Fruit fly (Drosophila melanogaster) whole organism: ENCODE results near the gene Polr1E.

Source experiments
- CG8478 ChIP-seq: fragments of >200 bp; optimal IDR thresholded peaks from 2 replicates; lab custom pipeline; 2018; ENCODE audit warnings: inconsistent platforms
- Dll ChIP-seq: fragments of >200 bp; optimal IDR thresholded peaks from 2 replicates; lab custom pipeline; 2017
- EcR ChIP-seq, 2 experiments: fragments of >200 bp; optimal IDR thresholded peaks; 2 replicates each; lab custom pipeline; 2017; ENCODE audit warnings: missing biosample characterization in 2 of 2, missing genetic modification characterization in 2 of 2, missing genetic modification reagents in 2 of 2
- pan ChIP-seq: fragments of >200 bp; optimal IDR thresholded peaks from 2 replicates; lab custom pipeline; 2017
- psq ChIP-seq: fragments of >200 bp; optimal IDR thresholded peaks from 2 replicates; lab custom pipeline; 2017
- usp ChIP-seq: fragments of >200 bp; optimal IDR thresholded peaks from 2 replicates; lab custom pipeline; 2017; ENCODE audit warnings: missing biosample characterization, missing genetic modification characterization, mixed read lengths

Polr1E gene

DNA sequence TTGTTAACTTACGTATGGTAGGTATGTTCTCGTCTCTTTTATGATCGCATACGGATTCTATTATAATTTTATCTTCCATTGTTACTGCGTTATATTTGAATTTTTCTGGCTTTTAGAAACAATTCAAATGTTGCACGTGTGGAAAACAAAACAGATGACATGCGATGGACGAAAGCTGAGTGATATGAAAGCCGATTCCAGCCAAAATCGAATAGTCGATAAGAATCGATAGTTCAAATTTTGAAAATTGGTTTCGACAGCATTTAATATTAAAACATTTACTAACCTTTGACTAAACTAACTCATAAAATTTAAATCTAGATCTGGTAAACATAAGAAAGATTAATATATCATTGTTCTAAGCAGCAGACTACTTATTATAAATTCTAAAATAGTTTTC is at the start of gene Polr1E:
Gene Polr1E (minus strand): TSS at position 160 of the 400 bp plus-strand sequence.
- TF ChIP-seq psq (lab: Kevin White, UChicago): no peak
- no peak for TF ChIP-seq usp (GFP tag; lab: Kevin White, UChicago)
- no peak for TF ChIP-seq CG8478 (lab: Kevin White, UChicago)
- no peak for TF ChIP-seq EcR (GFP tag; optimal IDR thresholded peaks at IDR 0.05; lab: Kevin White, UChicago)
- TF ChIP-seq pan (lab: Kevin White, UChicago): no peak
- TF ChIP-seq Dll (lab: Kevin White, UChicago): no peak

DNA sequence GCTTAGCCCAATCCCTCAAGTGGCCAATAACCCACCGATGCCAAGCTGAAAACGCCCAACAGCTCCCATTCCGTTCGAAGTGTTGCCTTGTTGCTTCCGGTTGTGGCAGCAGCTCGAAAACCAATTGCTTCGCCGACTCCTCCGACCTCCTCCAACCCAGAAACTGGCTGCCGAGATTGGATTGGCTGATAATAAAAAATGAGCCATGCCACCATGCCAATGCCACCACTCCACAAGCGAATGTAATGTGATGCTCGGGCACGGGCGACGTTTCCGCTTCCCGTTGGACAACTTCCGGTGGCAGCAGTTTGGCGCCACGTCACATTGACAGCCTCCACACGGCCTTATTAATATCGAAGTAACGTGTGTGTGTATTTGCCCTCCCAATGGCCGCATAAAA is 37.0 kb upstream of the Polr1E start:
- TF ChIP-seq EcR (GFP tag; optimal IDR thresholded peaks at IDR 0.05; lab: Kevin White, UChicago) (no peak), Dll (lab: Kevin White, UChicago) (no peak), usp (GFP tag; lab: Kevin White, UChicago) (no peak), psq (lab: Kevin White, UChicago) (no peak), pan (lab: Kevin White, UChicago) (no peak), CG8478 (lab: Kevin White, UChicago) (no peak)

DNA sequence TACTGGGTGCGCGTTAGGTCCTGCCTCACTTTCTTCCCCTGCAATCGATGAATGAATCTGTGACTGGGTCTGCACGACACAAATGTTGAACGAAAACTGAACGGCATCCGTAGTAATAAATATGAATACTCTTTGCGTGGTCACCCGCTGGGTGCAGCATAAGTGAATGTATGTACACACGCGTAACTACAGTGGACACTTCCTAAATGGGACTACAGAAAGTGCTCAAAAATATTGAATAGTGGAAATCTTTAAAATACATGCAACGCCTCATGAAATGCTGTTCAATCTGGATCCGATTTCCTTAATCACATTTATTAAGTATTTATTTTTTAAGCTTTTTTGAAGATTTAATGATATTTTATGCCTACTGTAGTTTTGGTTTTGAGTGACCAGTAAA is 27.3 kb upstream of the Polr1E start, which contains the start of gene naz:
Gene naz (minus strand): TSS at position 101 of the 400 bp plus-strand sequence.
- TF ChIP-seq Dll (lab: Kevin White, UChicago) (no peak), CG8478 (lab: Kevin White, UChicago) (no peak), usp (GFP tag; lab: Kevin White, UChicago) (no peak), pan (lab: Kevin White, UChicago) (no peak), psq (lab: Kevin White, UChicago) (no peak), EcR (GFP tag; optimal IDR thresholded peaks at IDR 0.05; lab: Kevin White, UChicago) (no peak)

DNA sequence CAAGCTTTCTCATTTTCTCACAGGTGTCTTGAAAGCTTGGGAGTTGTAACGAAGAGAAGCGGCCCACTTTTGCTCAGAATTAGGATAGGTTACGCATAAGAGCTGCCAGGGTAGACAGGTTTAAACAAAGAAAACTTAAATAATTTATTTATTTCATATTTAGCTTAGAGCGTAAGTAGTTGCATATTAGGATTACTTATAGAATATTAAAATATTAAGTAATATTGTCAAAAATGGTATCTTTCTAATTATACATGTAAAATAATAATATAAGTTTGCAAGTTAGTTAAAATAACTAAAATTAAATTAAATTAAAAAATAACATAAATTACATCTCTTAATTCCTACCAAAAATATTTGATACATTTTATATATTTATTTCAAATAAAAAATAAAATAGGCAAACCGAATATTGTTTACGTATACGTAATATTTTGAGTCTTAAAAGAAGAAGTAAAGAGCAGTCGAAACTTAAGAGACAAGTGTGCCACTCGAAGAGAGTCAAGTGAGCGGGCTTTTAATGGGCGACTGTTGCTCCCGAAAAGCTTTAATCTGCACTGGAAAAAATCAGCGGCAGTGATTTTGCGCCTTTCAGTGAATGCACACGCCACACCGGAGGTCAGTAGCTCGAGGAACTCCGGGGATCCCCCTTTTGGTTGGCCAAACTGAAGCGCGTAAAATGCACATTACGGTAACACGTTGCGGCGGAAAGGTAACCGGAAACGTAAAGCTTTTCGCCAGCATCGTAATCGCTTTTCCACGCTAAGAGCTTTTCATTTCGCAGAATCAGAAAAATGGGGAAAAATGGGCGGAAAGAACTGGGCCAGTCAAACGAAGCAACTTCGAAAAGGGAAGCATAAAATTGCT is 13.5 kb upstream of the Polr1E start:
- no peak for TF ChIP-seq EcR (GFP tag; optimal IDR thresholded peaks at IDR 0.05; lab: Kevin White, UChicago)
- TF ChIP-seq CG8478 (lab: Kevin White, UChicago): no peak

DNA sequence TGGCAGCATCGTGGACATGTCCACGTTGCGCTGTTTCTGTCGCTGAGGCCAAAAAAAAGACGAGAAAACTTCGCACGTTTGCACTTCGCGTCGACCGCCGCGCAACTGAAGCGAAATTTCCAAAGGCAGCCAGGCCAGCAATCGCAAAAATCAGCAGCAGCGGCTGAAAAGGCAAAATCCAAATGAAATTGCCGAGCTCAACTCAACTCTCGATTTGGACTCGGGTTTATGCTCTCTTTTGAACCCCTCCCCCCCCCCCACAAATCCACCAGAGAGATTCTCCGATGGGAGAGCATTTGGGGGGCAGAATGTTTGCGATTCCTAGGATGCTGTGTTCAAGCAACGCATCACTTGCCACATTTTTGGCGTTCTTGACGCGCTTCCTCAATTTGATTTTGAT is 12.8 kb upstream of the Polr1E start, which contains the start of gene PKD:
Gene PKD (minus strand): TSS at position 88 of the 400 bp plus-strand sequence.
- TF ChIP-seq usp (GFP tag; lab: Kevin White, UChicago): no peak
- peak; percentile 43 for TF ChIP-seq Dll (lab: Kevin White, UChicago)

DNA sequence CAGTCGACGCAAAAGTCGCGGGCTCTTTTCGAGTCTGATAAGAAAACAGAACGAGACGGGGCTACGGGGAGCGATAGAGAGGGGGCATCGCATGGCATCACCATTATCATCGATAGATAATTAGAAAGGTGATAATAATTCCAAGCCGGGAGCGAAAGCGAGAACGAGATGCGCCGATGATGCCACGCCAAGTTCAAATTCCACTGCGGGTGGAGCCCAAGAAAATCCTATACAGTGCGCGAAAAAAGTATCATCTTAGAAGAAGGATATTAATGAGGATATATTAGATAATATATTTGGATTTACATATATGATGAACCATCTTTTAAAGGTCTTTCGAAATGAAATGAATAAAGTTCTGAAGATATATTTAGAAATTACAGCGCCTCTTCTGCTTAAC is 11.2 kb upstream of the Polr1E start:
- TF ChIP-seq psq (lab: Kevin White, UChicago) (no peak), usp (GFP tag; lab: Kevin White, UChicago) (no peak), pan (lab: Kevin White, UChicago) (no peak), CG8478 (lab: Kevin White, UChicago) (no peak), Dll (lab: Kevin White, UChicago) (no peak), EcR (GFP tag; optimal IDR thresholded peaks at IDR 0.05; lab: Kevin White, UChicago) (no peak)

DNA sequence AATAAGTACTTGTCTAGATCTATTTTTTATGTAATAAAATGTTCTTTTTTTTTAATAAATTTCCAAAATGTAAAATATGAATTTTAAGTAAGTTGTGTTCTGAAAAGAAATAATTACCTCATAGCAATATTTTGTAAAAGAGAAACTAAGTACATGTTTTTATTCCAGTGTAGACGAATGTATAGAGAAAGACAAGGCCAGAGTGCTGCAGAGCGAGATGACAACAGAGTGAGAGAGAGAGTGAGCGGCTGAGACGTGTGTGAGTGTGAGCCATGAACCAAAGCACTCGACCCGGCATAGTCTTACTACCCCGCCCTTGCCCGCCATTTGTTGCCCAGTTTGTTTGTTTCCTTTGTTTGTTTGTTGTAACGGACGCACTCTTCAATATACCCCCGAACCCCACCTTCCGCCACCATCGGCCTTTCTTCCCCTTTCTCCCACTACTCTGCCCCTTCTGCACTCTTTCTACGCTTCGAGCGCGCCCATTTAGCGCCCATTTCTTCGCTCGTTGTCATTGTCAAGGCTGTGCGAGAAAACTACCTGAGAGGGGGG is 9.9 kb upstream of the Polr1E start:
- TF ChIP-seq psq (lab: Kevin White, UChicago): no peak
- TF ChIP-seq Dll (lab: Kevin White, UChicago): no peak
- no peak for TF ChIP-seq EcR (GFP tag; optimal IDR thresholded peaks at IDR 0.05; lab: Kevin White, UChicago)
- TF ChIP-seq CG8478 (lab: Kevin White, UChicago): no peak
- TF ChIP-seq pan (lab: Kevin White, UChicago): no peak
- no peak for TF ChIP-seq usp (GFP tag; lab: Kevin White, UChicago)

DNA sequence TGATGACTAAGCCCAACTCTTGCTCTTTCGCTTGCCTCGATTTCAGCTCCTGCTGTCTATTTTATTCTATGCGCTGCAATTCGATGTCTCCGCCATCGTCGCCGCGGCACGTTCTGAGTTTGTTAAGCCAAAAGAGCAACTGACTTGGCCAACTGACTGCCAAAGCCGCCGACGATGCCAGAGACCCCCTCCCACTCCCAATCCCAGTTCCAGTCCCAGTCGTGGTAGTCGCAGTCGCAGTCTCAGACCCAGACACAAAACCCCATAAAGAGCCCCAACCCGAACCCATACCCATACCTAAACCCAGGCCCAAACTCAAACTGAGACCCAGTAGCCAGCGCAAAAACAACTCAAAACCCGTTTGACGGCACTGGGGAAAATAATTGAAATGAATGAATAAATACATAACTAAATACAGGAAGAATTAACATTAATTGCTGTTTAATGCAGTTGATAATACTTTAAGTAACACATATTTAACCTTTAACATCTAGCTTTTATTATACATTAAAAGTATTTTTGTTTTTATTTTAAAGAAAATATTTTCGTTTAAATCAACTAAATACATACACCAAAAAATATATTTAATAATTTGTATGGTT is 9.3 kb upstream of the Polr1E start:
- TF ChIP-seq CG8478 (lab: Kevin White, UChicago): no peak
- no peak for TF ChIP-seq Dll (lab: Kevin White, UChicago)
- no peak for TF ChIP-seq usp (GFP tag; lab: Kevin White, UChicago)
- TF ChIP-seq EcR (GFP tag; optimal IDR thresholded peaks at IDR 0.05; lab: Kevin White, UChicago): no peak
- no peak for TF ChIP-seq pan (lab: Kevin White, UChicago)

DNA sequence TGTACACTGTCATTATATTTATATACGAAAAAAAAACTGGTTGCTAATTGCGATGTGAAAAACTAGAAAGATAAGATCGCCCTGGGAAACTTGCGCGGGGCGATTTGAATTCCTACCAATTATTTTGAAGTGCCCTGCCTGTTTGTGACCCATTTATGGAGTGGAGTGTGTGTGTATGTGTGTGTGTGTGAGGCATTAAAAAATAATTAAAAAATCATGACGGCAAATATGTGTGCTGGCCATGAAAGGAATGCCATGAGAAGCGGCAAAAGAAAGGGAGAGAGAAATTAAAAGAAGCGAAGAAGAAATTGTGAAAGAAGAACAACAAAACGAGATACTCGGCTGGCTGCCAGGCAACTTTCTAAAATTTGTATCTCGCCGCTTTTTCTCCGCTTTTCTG is 8.4 kb upstream of the Polr1E start:
- TF ChIP-seq Dll (lab: Kevin White, UChicago) (no peak), usp (GFP tag; lab: Kevin White, UChicago) (no peak), pan (lab: Kevin White, UChicago) (no peak), psq (lab: Kevin White, UChicago) (no peak), EcR (GFP tag; optimal IDR thresholded peaks at IDR 0.05; lab: Kevin White, UChicago) (no peak), CG8478 (lab: Kevin White, UChicago) (no peak)

DNA sequence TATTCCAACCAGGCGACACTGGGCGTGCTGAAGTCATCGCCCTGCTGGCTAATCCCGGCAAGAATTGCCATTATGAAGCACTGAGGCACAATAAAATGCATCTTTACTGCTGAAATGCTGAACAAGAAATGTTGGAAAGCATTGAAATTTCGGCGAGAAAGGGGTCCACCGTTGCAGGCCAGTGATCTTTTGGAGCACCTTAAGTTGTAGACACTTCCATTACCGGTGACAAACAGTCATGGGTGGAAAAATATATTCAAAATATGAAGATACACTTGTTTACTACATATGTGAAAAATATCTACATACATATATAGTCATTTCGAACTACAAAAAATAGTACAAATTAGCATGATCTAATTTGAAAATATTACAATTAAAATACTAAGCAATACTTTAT is 1.2 kb upstream of the Polr1E start, which contains the start of gene CG7126:
Gene CG7126 (minus strand): TSS at position 101 of the 400 bp plus-strand sequence.
- no peak for TF ChIP-seq psq (lab: Kevin White, UChicago)
- TF ChIP-seq CG8478 (lab: Kevin White, UChicago): no peak
- TF ChIP-seq EcR (GFP tag; optimal IDR thresholded peaks at IDR 0.05; lab: Kevin White, UChicago): no peak
- TF ChIP-seq usp (GFP tag; lab: Kevin White, UChicago): no peak
- no peak for TF ChIP-seq Dll (lab: Kevin White, UChicago)
- TF ChIP-seq pan (lab: Kevin White, UChicago): no peak

DNA sequence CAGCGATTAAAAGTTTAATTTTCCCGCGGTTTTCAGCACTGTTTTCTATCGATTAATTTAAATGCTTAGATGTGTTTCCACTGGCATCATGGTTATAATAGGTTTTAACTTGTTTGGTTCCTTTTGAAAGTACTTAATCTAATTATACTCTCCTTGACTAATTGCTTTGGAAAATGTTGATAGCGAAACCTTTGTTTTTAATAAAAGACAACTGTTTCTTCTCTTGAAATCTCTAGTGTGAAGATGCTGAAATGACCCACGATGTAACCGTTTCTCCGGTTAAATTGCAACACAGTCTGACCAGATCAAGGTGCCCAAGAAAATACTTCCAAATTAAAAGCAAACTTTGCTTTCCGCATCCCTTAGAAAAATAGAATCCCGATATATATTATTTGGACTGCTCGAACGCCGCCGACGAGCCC is 2.6 kb downstream of the Polr1E start, which contains the start of gene Dlc90F:
Gene Dlc90F (plus strand): TSS at position 330 of the 422 bp plus-strand sequence.
- TF ChIP-seq EcR (GFP tag; optimal IDR thresholded peaks at IDR 0.05; lab: Kevin White, UChicago) (no peak), CG8478 (lab: Kevin White, UChicago) (no peak), Dll (lab: Kevin White, UChicago) (no peak), psq (lab: Kevin White, UChicago) (no peak), usp (GFP tag; lab: Kevin White, UChicago) (no peak), pan (lab: Kevin White, UChicago) (no peak)
